Worm (Caenorhabditis elegans): ENCODE data around the gene cblc-1.

The cblc-1 gene

DNA sequence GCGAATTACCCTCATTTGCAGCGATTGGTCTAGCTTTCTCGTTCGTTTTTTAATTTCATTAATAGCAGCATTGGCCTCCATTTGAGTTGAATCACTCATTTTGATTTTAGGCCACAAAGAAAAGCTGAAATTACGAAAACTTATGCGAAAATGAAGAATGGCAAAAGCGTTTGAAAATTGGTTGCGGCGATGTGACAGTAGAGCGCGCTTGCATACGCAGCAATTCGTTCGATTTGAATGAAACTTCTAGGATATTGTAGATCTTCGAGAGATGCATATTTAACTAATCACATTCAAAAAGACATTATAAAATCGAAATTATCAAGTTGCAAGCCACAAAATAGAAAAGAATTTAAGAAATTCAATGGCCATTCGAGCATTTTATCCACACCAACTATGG lies 18.8 kb upstream of the cblc-1 start, which contains the start of gene ulp-2 (continued):
- TF ChIP-seq mdl-1 (tag; optimal IDR thresholded peaks at IDR 0.05) (no peak), lin-14 (GFP tag; optimal IDR thresholded peaks at IDR 0.05) (peak; percentile 22), alr-1 (tag; optimal IDR thresholded peaks at IDR 0.05; ENCODE audit: borderline replicate concordance) (no peak), irx-1 (tag; optimal IDR thresholded peaks at IDR 0.05) (no peak), egl-13 (tag; optimal IDR thresholded peaks at IDR 0.05) (no peak), skn-1 (tag; optimal IDR thresholded peaks at IDR 0.05) (no peak), fos-1 (tag; optimal IDR thresholded peaks at IDR 0.05) (no peak), unc-62 (GFP tag; optimal IDR thresholded peaks at IDR 0.05) (no peak), nhr-12 (tag; optimal IDR thresholded peaks at IDR 0.05) (no peak), snu-23 (GFP tag; optimal IDR thresholded peaks at IDR 0.05) (peak; percentile 12), nhr-47 (tag; optimal IDR thresholded peaks at IDR 0.05) (no peak), nhr-19 (GFP tag; conservative IDR thresholded peaks at IDR 0.05) (no peak), F16B12.6 (tag; optimal IDR thresholded peaks at IDR 0.05) (no peak), efl-3 (GFP tag; optimal IDR thresholded peaks at IDR 0.05) (no peak), efl-1 (optimal IDR thresholded peaks at IDR 0.05) (peak; percentile 40 to 51), efl-1 (GFP tag; optimal IDR thresholded peaks at IDR 0.05 in 1 of 2) (peak; percentile 51 to 55), zip-4 (GFP tag; optimal IDR thresholded peaks at IDR 0.05) (no peak)

- TF ChIP-seq ceh-82 (tag; optimal IDR thresholded peaks at IDR 0.05), result peak; percentile 44 to 79 (median 72)
- no peak for TF ChIP-seq ets-5 (GFP tag; IDR thresholded peaks at IDR 0.05)
- TF ChIP-seq nhr-28 (tag; optimal IDR thresholded peaks at IDR 0.05), result no peak
- TF ChIP-seq elt-3 (tag; optimal IDR thresholded peaks at IDR 0.05), result peak in 2 of 6 experiments; percentile 42 to 71
- TF ChIP-seq tlp-1 (tag; optimal IDR thresholded peaks at IDR 0.05), result no peak
- TF ChIP-seq mab-9 (GFP tag; IDR thresholded peaks at IDR 0.05), result no peak
- TF ChIP-seq zip-4 (GFP tag; optimal IDR thresholded peaks at IDR 0.05), result no peak
- no peak for TF ChIP-seq egl-13 (tag; optimal IDR thresholded peaks at IDR 0.05)
- TF ChIP-seq sox-4 (tag; optimal IDR thresholded peaks at IDR 0.05), result no peak
- TF ChIP-seq fkh-10 (GFP tag; optimal IDR thresholded peaks at IDR 0.05), result no peak
- no peak for TF ChIP-seq ztf-4 (tag; optimal IDR thresholded peaks at IDR 0.05)
- peak; percentile 41 for TF ChIP-seq xbp-1 (tag; optimal IDR thresholded peaks at IDR 0.05)
- peak; percentile 0 for TF ChIP-seq nhr-237 (tag; optimal IDR thresholded peaks at IDR 0.05)
- TF ChIP-seq skn-1 (tag; optimal IDR thresholded peaks at IDR 0.05), result peak; percentile 97
- TF ChIP-seq fkh-8 (tag; optimal IDR thresholded peaks at IDR 0.05), result peak; percentile 65
- no peak for TF ChIP-seq ces-1 (GFP tag; optimal IDR thresholded peaks at IDR 0.05)
- no peak for TF ChIP-seq nhr-76 (tag; optimal IDR thresholded peaks at IDR 0.05)
- TF ChIP-seq dpl-1 (GFP tag; optimal IDR thresholded peaks at IDR 0.05), result peak; percentile 63 to 76 (median 68)
- TF ChIP-seq C16A3.4 (tag; optimal IDR thresholded peaks at IDR 0.05), result peak; percentile 86
- peak; percentile 71 to 73 for TF ChIP-seq efl-1 (optimal IDR thresholded peaks at IDR 0.05)
- TF ChIP-seq efl-1 (GFP tag; optimal IDR thresholded peaks at IDR 0.05 in 1 of 2), result peak; percentile 65 to 94
- TF ChIP-seq nhr-11 (tag; optimal IDR thresholded peaks at IDR 0.05), result no peak
- peak; percentile 53 for TF ChIP-seq lin-14 (GFP tag; optimal IDR thresholded peaks at IDR 0.05)
- TF ChIP-seq nhr-20 (tag; optimal IDR thresholded peaks at IDR 0.05), result peak; percentile 49
- peak; percentile 53 for TF ChIP-seq nhr-47 (tag; optimal IDR thresholded peaks at IDR 0.05)
- TF ChIP-seq tbx-2 (tag; optimal IDR thresholded peaks at IDR 0.05), result peak; percentile 39
- TF ChIP-seq lsy-2 (tag; optimal IDR thresholded peaks at IDR 0.05), result peak; percentile 52 to 85
- TF ChIP-seq nhr-84 (tag; optimal IDR thresholded peaks at IDR 0.05), result no peak
- TF ChIP-seq snpc-4 (tag; optimal IDR thresholded peaks at IDR 0.05), result no peak
- TF ChIP-seq pqm-1 (tag; optimal IDR thresholded peaks at IDR 0.05), result no peak
- TF ChIP-seq lin-13 (GFP tag; optimal IDR thresholded peaks at IDR 0.05), result peak; percentile 47
- TF ChIP-seq pag-3 (tag; optimal IDR thresholded peaks at IDR 0.05; ENCODE audit: borderline replicate concordance, insufficient read depth), result no peak
- TF ChIP-seq hlh-17 (GFP tag; optimal IDR thresholded peaks at IDR 0.05; ENCODE audit: borderline replicate concordance), result no peak
- peak; percentile 17 for TF ChIP-seq isw-1 (GFP tag; IDR thresholded peaks at IDR 0.05)
- TF ChIP-seq aha-1 (tag; optimal IDR thresholded peaks at IDR 0.05), result no peak
- no peak for TF ChIP-seq sptf-1 (tag; optimal IDR thresholded peaks at IDR 0.05)
- peak; percentile 46 for TF ChIP-seq elt-2 (tag; optimal IDR thresholded peaks at IDR 0.05)
- peak; percentile 48 for TF ChIP-seq lin-15B (tag; optimal IDR thresholded peaks at IDR 0.05)
- TF ChIP-seq unc-30 (tag; optimal IDR thresholded peaks at IDR 0.05), result no peak
- TF ChIP-seq unc-130 (tag; optimal IDR thresholded peaks at IDR 0.05), result peak; percentile 65
- TF ChIP-seq ama-1 (optimal IDR thresholded peaks at IDR 0.05), result peak; percentile 32
- TF ChIP-seq mdl-1 (tag; optimal IDR thresholded peaks at IDR 0.05), result no peak
- peak; percentile 67 for TF ChIP-seq blmp-1 (tag; optimal IDR thresholded peaks at IDR 0.05)
Measured at ce11 chrII:4955353-4955752, 14.4 kb upstream of the cblc-1 start, which contains the start of gene pbs-3. Gene pbs-3 (minus strand): TSS chrII:4955427.

Data from whole organism, L1 larva.